Worm (Caenorhabditis elegans): ENCODE results near the gene osm-8.

DNA sequence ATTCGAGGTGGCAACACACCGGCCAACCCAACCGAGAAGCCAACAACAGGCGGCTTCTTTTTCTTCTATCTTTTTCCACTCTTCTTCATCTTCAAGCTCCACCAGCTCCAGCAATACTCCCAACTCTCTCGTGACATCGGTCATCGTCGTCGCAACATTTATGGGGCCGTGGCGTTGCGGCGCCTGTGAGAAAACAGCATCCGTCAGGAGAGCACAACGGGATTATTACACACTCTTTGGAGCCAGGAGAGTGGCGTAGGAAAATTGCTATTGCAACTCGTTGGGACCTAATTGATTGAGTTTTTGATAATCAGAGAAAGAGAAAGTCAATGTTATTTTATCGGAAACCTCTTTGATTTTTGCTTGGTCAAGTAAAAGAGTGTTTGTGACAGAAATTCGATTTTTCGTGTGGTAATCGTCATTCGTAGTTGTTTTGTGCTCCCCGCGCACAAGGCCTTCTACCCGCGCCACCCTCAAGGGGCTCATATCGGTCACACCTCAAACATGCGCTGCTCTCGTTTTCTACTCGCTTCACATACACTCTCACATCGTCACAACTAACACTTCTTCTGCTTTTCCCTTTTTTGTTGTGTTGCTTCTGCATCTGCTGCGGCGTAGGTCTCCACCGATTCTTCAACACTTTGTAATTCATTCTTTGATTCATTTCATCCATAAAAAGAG is 35.1 kb upstream of the osm-8 start:
- TF ChIP-seq fkh-10 (GFP tag; optimal IDR thresholded peaks at IDR 0.05), result no peak
- TF ChIP-seq sox-4 (tag; optimal IDR thresholded peaks at IDR 0.05), result no peak
- TF ChIP-seq ceh-30 (tag; optimal IDR thresholded peaks at IDR 0.05), result no peak
- no peak for TF ChIP-seq hlh-8 (tag; optimal IDR thresholded peaks at IDR 0.05)
- TF ChIP-seq dmd-4 (tag; optimal IDR thresholded peaks at IDR 0.05; ENCODE audit: borderline replicate concordance), result no peak
- TF ChIP-seq odd-2 (tag; optimal IDR thresholded peaks at IDR 0.05), result no peak
- TF ChIP-seq unc-86 (tag; optimal IDR thresholded peaks at IDR 0.05), result no peak
- no peak for TF ChIP-seq ceh-45 (GFP tag; IDR thresholded peaks at IDR 0.05)
- TF ChIP-seq nhr-232 (tag; optimal IDR thresholded peaks at IDR 0.05), result no peak

All from whole organism, late embryonic.